Fruit fly (Drosophila melanogaster): ENCODE data around the gene EMC4.

EMC4 gene

DNA sequence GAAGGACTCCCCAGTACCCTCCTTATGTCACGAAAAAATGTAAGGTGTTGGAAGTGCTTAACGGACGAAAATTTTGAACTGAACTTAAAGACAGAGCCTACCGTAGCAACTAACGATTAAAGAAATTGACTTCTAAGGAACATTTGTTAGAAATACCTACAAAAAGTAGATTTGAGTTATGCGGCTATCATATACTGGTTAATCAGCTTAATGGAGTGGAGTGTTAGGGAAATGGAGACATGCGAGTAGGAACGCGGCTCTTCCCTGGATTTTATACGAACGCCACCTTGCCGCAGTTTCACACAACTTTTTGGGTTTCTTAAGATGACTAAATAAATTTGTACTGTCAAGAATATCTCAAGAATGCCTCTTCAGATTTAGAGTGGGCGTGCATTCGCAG, 14.6 kb downstream of the EMC4 start, which contains the start of gene CG32462:
CG32462 (minus strand) TSS at position 101 of the 400 bp plus-strand sequence.
- TF ChIP-seq CG10348 (GFP tag; IDR thresholded peaks at IDR 0.05) (no peak), rn (GFP tag; IDR thresholded peaks at IDR 0.05) (no peak), CG8301 (tag; optimal IDR thresholded peaks at IDR 0.05) (no peak), CG12605 (GFP tag; IDR thresholded peaks at IDR 0.05) (no peak), CG9948 (tag; optimal IDR thresholded peaks at IDR 0.05) (no peak), D1 (tag; optimal IDR thresholded peaks at IDR 0.05) (no peak), CG15710 (tag; optimal IDR thresholded peaks at IDR 0.05) (no peak)

DNA sequence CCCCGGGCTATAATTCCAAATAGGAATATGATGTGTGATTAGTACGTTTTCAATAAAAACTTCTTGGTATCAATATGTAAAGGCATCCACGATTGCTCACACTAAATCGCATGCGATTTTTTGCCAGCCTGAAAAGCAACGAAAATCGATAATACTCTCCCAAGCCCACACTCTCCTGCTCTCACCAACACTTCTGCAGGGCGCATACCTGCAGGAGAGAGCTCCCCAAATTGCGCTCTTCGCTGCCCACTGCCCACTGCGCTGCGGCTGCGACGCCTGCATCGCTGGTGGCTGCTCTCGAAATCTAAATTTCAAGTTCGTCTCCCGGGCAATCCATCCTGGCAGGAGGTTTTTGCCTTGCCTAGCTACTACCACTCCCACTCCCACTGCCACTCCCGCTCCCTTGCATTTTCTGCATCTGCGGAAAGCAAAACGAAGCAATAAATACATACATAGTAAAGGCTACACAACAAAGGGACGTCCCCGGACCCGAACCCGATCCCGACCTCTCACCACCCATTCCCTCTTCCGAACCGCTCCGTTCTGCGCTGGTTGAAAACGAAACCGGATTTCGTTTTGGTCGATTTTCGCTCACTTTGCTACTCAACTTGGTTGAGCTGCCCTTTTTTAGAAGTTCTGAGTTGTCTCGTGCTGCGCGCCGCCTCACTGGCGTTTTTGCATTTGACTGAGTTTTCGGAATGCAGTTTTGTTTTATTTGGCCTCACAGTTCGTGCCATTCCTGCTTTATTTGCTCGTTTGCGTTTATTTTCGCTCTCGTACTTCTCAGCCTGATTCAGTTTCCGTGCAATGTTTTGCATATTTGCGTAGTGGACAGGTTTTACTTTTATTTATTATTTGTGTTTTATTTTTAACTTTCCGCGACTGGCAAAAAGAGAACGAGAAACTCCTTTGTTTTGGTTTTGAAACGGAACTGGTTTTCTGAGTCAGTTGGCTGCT, 16.6 kb downstream of the EMC4 start:
- TF ChIP-seq CG8301 (tag; optimal IDR thresholded peaks at IDR 0.05) (peak; percentile 23), CG32121 (GFP tag; IDR thresholded peaks at IDR 0.05) (peak; percentile 29), fd96Ca (GFP tag; IDR thresholded peaks at IDR 0.05) (peak; percentile 54; the same call in 2 of the 3 replicates), Pif1B (GFP tag; optimal IDR thresholded peaks at IDR 0.05) (peak; percentile 81), CG9948 (tag; optimal IDR thresholded peaks at IDR 0.05) (peak; percentile 75), gl (tag; optimal IDR thresholded peaks at IDR 0.05) (peak; percentile 97), CG13204 (GFP tag; optimal IDR thresholded peaks at IDR 0.05) (peak; percentile 90), CG17806 (tag; optimal IDR thresholded peaks at IDR 0.05) (peak; percentile 74), Pif1A (GFP tag; optimal IDR thresholded peaks at IDR 0.05) (peak; percentile 80), CG15710 (tag; optimal IDR thresholded peaks at IDR 0.05) (peak; percentile 83), Snoo (tag; optimal IDR thresholded peaks at IDR 0.05) (peak; percentile 73), EcR (GFP tag; optimal IDR thresholded peaks at IDR 0.05) (peak; percentile 91), D1 (tag; optimal IDR thresholded peaks at IDR 0.05) (peak; percentile 69), CG10348 (GFP tag; IDR thresholded peaks at IDR 0.05) (no peak), CG4496 (GFP tag; IDR thresholded peaks at IDR 0.05) (peak; percentile 60), rn (GFP tag; IDR thresholded peaks at IDR 0.05) (no peak), CG14655 (GFP tag; optimal IDR thresholded peaks at IDR 0.05) (peak; percentile 63), CG12605 (GFP tag; IDR thresholded peaks at IDR 0.05) (peak; percentile 77), CG8159 (tag; optimal IDR thresholded peaks at IDR 0.05) (peak; percentile 88), CG34367 (tag; optimal IDR thresholded peaks at IDR 0.05) (peak; percentile 86), Ets98B (GFP tag; IDR thresholded peaks at IDR 0.05) (no peak)

DNA sequence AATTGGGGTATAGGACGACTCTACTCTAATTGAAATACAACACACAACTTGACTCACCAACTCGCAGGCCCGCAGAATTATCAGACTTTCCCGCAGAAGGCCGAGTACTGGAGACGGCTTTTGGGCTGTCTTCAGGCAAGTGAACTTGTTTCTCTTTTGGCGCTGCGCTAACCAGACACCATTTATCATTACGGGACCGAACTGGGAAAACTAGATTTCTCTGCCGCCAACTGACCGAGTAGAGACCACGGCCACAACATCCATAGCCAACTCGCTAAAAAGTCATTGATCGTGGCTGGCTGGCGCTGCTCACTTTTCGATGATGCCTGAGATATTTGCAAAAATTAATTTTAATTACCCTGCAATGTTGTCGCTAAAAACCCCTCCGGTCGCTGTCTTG, 19.1 kb downstream of the EMC4 start:
- no peak for TF ChIP-seq CG15710 (tag; optimal IDR thresholded peaks at IDR 0.05)
- 0 out of 3 replicates have a peak, but pooled peaks have one; percentile 45 for TF ChIP-seq CG4496 (GFP tag; IDR thresholded peaks at IDR 0.05)
- peak; percentile 64 for TF ChIP-seq EcR (GFP tag; optimal IDR thresholded peaks at IDR 0.05)
- TF ChIP-seq CG14655 (GFP tag; optimal IDR thresholded peaks at IDR 0.05) = no peak

DNA sequence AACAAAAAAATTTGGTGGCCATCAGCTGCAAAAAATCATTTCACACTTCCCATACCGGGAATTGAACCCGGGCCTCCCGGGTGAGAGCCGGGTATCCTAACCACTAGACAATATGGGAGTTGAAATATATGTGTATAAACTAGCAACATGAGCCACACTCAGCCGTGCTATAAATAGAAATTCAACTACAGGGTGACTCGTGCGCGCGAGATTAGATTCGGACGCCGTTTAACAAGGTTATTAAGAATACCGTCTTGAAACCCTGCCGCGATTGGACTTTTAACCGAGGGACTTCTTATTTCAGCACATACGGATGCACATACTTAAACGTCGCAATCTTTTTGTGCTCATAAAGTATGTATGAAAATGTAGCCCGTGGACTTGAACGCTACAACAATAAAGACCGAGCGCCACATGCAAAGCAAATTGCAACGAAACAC, 20.3 kb downstream of the EMC4 start:
- TF ChIP-seq Pif1A (GFP tag; optimal IDR thresholded peaks at IDR 0.05) (no peak), CG4496 (GFP tag; IDR thresholded peaks at IDR 0.05) (0 out of 3 replicates have a peak, but pooled peaks have one; percentile 41), CG8159 (tag; optimal IDR thresholded peaks at IDR 0.05) (peak; percentile 11), Pif1B (GFP tag; optimal IDR thresholded peaks at IDR 0.05) (no peak), CG10348 (GFP tag; IDR thresholded peaks at IDR 0.05) (no peak), CG9948 (tag; optimal IDR thresholded peaks at IDR 0.05) (no peak), CG8301 (tag; optimal IDR thresholded peaks at IDR 0.05) (no peak), fd96Ca (GFP tag; IDR thresholded peaks at IDR 0.05) (0 out of 3 replicates have a peak, but pooled peaks have one; percentile 27), CG14655 (GFP tag; optimal IDR thresholded peaks at IDR 0.05) (no peak), CG13204 (GFP tag; optimal IDR thresholded peaks at IDR 0.05) (peak; percentile 24), Ets98B (GFP tag; IDR thresholded peaks at IDR 0.05) (peak; percentile 26; the same call in 1 of the 2 replicates), CG12605 (GFP tag; IDR thresholded peaks at IDR 0.05) (peak; percentile 33; the same call in 1 of the 2 replicates), rn (GFP tag; IDR thresholded peaks at IDR 0.05) (no peak), CG32121 (GFP tag; IDR thresholded peaks at IDR 0.05) (no peak), D1 (tag; optimal IDR thresholded peaks at IDR 0.05) (no peak), Snoo (tag; optimal IDR thresholded peaks at IDR 0.05) (peak; percentile 3), EcR (GFP tag; optimal IDR thresholded peaks at IDR 0.05) (peak; percentile 16), CG15710 (tag; optimal IDR thresholded peaks at IDR 0.05) (no peak), gl (tag; optimal IDR thresholded peaks at IDR 0.05) (peak; percentile 64), CG17806 (tag; optimal IDR thresholded peaks at IDR 0.05) (no peak), CG34367 (tag; optimal IDR thresholded peaks at IDR 0.05) (no peak)

DNA sequence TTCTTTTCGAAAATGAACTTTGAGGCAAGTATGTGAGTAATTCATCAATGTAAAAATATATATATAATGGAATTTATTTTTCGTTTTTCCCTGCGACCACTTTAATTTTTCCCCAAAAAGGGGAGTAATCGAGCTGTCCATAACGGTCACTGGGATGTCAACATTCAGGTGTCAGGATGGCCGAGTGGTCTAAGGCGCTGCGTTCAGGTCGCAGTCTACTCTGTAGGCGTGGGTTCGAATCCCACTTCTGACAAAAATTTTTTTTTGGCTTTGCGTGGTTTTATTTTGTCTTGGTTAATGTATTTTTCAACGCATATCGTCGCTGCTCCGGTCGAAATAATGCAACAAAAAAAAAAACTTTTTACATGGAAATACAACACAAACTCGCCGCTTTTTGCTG, 24.9 kb downstream of the EMC4 start:
- TF ChIP-seq gl (tag; optimal IDR thresholded peaks at IDR 0.05) (no peak), rn (GFP tag; IDR thresholded peaks at IDR 0.05) (no peak), CG15710 (tag; optimal IDR thresholded peaks at IDR 0.05) (no peak), CG12605 (GFP tag; IDR thresholded peaks at IDR 0.05) (no peak), CG4496 (GFP tag; IDR thresholded peaks at IDR 0.05) (no peak), CG8301 (tag; optimal IDR thresholded peaks at IDR 0.05) (no peak), Ets98B (GFP tag; IDR thresholded peaks at IDR 0.05) (no peak), CG34367 (tag; optimal IDR thresholded peaks at IDR 0.05) (no peak), CG10348 (GFP tag; IDR thresholded peaks at IDR 0.05) (no peak), CG14655 (GFP tag; optimal IDR thresholded peaks at IDR 0.05) (no peak), fd96Ca (GFP tag; IDR thresholded peaks at IDR 0.05) (no peak), Snoo (tag; optimal IDR thresholded peaks at IDR 0.05) (no peak), CG13204 (GFP tag; optimal IDR thresholded peaks at IDR 0.05) (no peak), D1 (tag; optimal IDR thresholded peaks at IDR 0.05) (no peak), CG9948 (tag; optimal IDR thresholded peaks at IDR 0.05) (no peak)
